Worm (Caenorhabditis elegans): ENCODE results near the gene nhr-25.

DNA sequence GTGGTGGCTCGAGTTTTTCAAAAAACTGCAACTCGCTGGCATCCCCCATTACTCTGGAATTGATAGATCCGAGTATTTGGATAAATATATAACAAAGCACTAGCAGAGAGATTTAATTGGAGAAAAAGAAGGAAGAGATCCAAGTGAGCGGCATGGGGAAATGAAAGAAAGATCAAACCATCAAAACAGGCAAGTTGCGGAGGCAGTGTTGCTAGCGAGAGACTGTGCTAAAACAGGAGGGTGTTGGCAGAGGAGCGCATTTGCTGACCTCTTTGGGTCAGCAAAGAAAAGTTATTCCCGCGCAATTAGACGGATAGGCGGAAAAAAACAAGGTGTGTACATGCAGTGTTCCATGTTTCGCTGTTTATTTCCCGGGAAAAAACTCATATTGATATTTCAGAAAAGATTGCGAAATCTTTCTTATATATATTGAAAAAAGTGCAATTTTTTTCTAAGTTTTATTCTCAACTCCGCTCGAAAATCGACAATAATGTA is 32.7 kb upstream of the nhr-25 start, which contains the start of gene ppk-3:
- no peak for TF ChIP-seq ztf-4 (tag; optimal IDR thresholded peaks at IDR 0.05)
- peak; percentile 68 for TF ChIP-seq lin-39 (tag; optimal IDR thresholded peaks at IDR 0.05)
